Fruit fly (Drosophila melanogaster): ENCODE measurements around the gene Septin2.

Septin2 gene

DNA sequence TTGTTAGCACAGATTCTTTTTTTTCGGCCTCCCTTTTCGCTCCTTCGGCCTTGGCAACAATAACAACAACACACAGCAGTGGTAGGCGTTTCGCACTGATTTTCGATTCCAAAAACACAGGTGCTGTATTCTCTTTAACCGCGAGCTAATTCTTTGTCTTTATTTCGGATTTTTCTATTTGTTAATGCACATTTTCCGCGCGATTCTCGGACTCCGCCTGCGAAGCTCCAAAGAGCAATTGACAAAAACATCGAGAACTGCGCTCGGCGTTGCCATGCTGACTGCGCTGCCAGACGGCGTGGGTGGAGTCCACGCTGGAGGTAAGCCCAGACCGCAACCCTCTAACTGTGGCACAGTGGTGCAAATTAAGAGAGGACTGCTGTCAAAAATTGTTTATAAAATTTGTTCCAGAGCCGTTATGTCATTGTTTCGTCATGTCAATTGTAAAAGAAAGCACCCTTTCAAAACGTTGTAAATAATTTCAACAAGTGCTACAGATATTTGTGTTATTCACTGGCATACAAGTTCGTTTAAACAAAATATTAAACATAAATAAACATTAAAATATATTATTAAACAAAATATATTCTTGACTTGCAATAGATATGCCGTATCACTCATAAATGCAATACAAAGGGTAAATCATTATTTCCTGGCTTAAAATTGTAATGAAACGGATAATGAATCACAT lies 30.6 kb downstream of the Septin2 start, which contains the start of the genes DPCoAC and CG5180 (continued):
- TF ChIP-seq gt (GFP tag; IDR thresholded peaks at IDR 0.05) = 0 out of 2 replicates have a peak, but pooled peaks have one; percentile 37
- TF ChIP-seq H2.0 (GFP tag; IDR thresholded peaks at IDR 0.05) = peak; percentile 50; the same call in 1 of the 2 replicates
- peak; percentile 41 for TF ChIP-seq CG16815 (GFP tag; optimal IDR thresholded peaks at IDR 0.05)
- TF ChIP-seq caup (GFP tag; optimal IDR thresholded peaks at IDR 0.05; ENCODE audit: severe bottlenecking) = peak; percentile 66
- TF ChIP-seq Dip3 (GFP tag; optimal IDR thresholded peaks at IDR 0.05) = peak; percentile 75
- peak; percentile 94 for TF ChIP-seq pzg (GFP tag; optimal IDR thresholded peaks at IDR 0.05)
- peak; percentile 68 to 73 for TF ChIP-seq dpn (GFP tag; optimal IDR thresholded peaks at IDR 0.05)
- TF ChIP-seq YL-1 (GFP tag; optimal IDR thresholded peaks at IDR 0.05) = no peak
- peak; percentile 57; the same call in 1 of the 2 replicates for TF ChIP-seq CG6689 (GFP tag; IDR thresholded peaks at IDR 0.05)
- TF ChIP-seq MESR4 (GFP tag; optimal IDR thresholded peaks at IDR 0.05) = peak; percentile 74
- TF ChIP-seq CG13624 (GFP tag; optimal IDR thresholded peaks at IDR 0.05) = peak; percentile 41
- TF ChIP-seq p53 (GFP tag; optimal IDR thresholded peaks at IDR 0.05) = peak; percentile 6
- TF ChIP-seq ATbp (GFP tag; optimal IDR thresholded peaks at IDR 0.05) = no peak
- TF ChIP-seq nmo (GFP tag; optimal IDR thresholded peaks at IDR 0.05) = peak; percentile 51
- TF ChIP-seq ewg (GFP tag; optimal IDR thresholded peaks at IDR 0.05) = peak; percentile 45
- TF ChIP-seq CG18262 (tag; optimal IDR thresholded peaks at IDR 0.05) = peak; percentile 59
- 0 out of 2 replicates have a peak, but pooled peaks have one; percentile 13 for TF ChIP-seq GATAe (GFP tag; conservative IDR thresholded peaks at IDR 0.05)
- peak; percentile 37 for TF ChIP-seq trem (tag; optimal IDR thresholded peaks at IDR 0.05)
- TF ChIP-seq pho (GFP tag; optimal IDR thresholded peaks at IDR 0.05) = peak; percentile 70
- peak; percentile 49; the same call in 1 of the 2 replicates for TF ChIP-seq CG10321 (GFP tag; IDR thresholded peaks at IDR 0.05)
- peak; percentile 53 for TF ChIP-seq Max (GFP tag; optimal IDR thresholded peaks at IDR 0.05)
- TF ChIP-seq CG16813 (GFP tag; IDR thresholded peaks at IDR 0.05; ENCODE audit: partially characterized antibody) = peak; percentile 51
- TF ChIP-seq Dll (GFP tag; IDR thresholded peaks at IDR 0.05; ENCODE audit: partially characterized antibody) = no peak
- peak; percentile 60; the same call in 1 of the 2 replicates for TF ChIP-seq ato (GFP tag; IDR thresholded peaks at IDR 0.05; ENCODE audit: partially characterized antibody)
- TF ChIP-seq ken (GFP tag; IDR thresholded peaks at IDR 0.05) = peak; percentile 75
- peak; percentile 43 for TF ChIP-seq D19A (tag; optimal IDR thresholded peaks at IDR 0.05)
- no peak for TF ChIP-seq CG15479 (GFP tag; optimal IDR thresholded peaks at IDR 0.05)
- peak; percentile 60 for TF ChIP-seq CG12299 (tag; optimal IDR thresholded peaks at IDR 0.05)
- peak; percentile 64 for TF ChIP-seq CG4360 (GFP tag; IDR thresholded peaks at IDR 0.05)
- TF ChIP-seq fru (optimal IDR thresholded peaks at IDR 0.05) = no peak
- peak; percentile 32 for TF ChIP-seq fd96Cb (tag; optimal IDR thresholded peaks at IDR 0.05)
- TF ChIP-seq sisA (GFP tag; IDR thresholded peaks at IDR 0.05) = peak; percentile 77
- no peak for TF ChIP-seq CG5953 (GFP tag; IDR thresholded peaks at IDR 0.05)
- TF ChIP-seq Dbx (GFP tag; IDR thresholded peaks at IDR 0.05) = peak; percentile 85
- peak; percentile 48 for TF ChIP-seq vfl (GFP tag; optimal IDR thresholded peaks at IDR 0.05)
- TF ChIP-seq kah (GFP tag; optimal IDR thresholded peaks at IDR 0.05) = no peak
- TF ChIP-seq CG2875 (GFP tag; optimal IDR thresholded peaks at IDR 0.05) = no peak
- peak; percentile 30 for TF ChIP-seq CG31388 (GFP tag; optimal IDR thresholded peaks at IDR 0.05)
- TF ChIP-seq CG11696 (GFP tag; IDR thresholded peaks at IDR 0.05) = 0 out of 2 replicates have a peak, but pooled peaks have one; percentile 43
- TF ChIP-seq inv (GFP tag; IDR thresholded peaks at IDR 0.05; ENCODE audit: partially characterized antibody) = peak; percentile 60; the same call in 1 of the 2 replicates
- peak; percentile 59 for TF ChIP-seq Ssrp (tag; optimal IDR thresholded peaks at IDR 0.05)
- peak; percentile 77 for TF ChIP-seq CG10543 (GFP tag; optimal IDR thresholded peaks at IDR 0.05)
- no peak for TF ChIP-seq wek (GFP tag; optimal IDR thresholded peaks at IDR 0.05)
- TF ChIP-seq maf-S (GFP tag; optimal IDR thresholded peaks at IDR 0.05) = peak; percentile 62
- TF ChIP-seq jigr1 (GFP tag; IDR thresholded peaks at IDR 0.05) = peak; percentile 58; the same call in 2 of the 3 replicates
- TF ChIP-seq CG10565 (GFP tag; optimal IDR thresholded peaks at IDR 0.05) = no peak
- TF ChIP-seq HLH54F (GFP tag; optimal IDR thresholded peaks at IDR 0.05) = peak; percentile 64
- TF ChIP-seq ems (GFP tag; optimal IDR thresholded peaks at IDR 0.05) = peak; percentile 33
- peak; percentile 78 for TF ChIP-seq CG14014 (GFP tag; IDR thresholded peaks at IDR 0.05)
